Fruit fly (Drosophila melanogaster) whole organism, embryonic: ENCODE measurements around the gene CG10761.

ENCODE experiments used
- Antp ChIP-seq: fragments of 200-800 bp; sonication (Bioruptor generic); optimal IDR thresholded peaks from 3 replicates; lab custom pipeline; 2016; ENCODE audit warnings: missing biosample characterization, missing genetic modification characterization
- CG12769 ChIP-seq: fragments of 200-800 bp; sonication (Bioruptor generic); optimal IDR thresholded peaks from 2 replicates; lab custom pipeline; 2019; ENCODE audit warnings: missing biosample characterization, mild to moderate bottlenecking, missing genetic modification characterization, moderate library complexity
- CG12942 ChIP-seq: fragments of 200-800 bp; sonication (Bioruptor generic); optimal IDR thresholded peaks from 3 replicates; lab custom pipeline; 2016; ENCODE audit warnings: missing biosample characterization, missing genetic modification characterization
- CG13775 ChIP-seq: fragments of 200-800 bp; sonication (Bioruptor generic); optimal IDR thresholded peaks from 3 replicates; lab custom pipeline; 2017; ENCODE audit warnings: missing biosample characterization, mild to moderate bottlenecking, missing genetic modification characterization
- CG1529 ChIP-seq: fragments of 200-800 bp; sonication (Bioruptor generic); optimal IDR thresholded peaks from 3 replicates; lab custom pipeline; 2018; ENCODE audit warnings: missing biosample characterization, missing genetic modification characterization
- CG17361 ChIP-seq: fragments of 200-800 bp; sonication (Bioruptor generic); IDR thresholded peaks from 3 replicates; pipeline ENCODE4 v1.3.6; 2022; ENCODE audit warnings: missing biosample characterization, missing genetic modification characterization
- CG2120 ChIP-seq: fragments of 200-800 bp; sonication (Bioruptor generic); optimal IDR thresholded peaks from 3 replicates; lab custom pipeline; 2016; ENCODE audit warnings: missing biosample characterization, missing genetic modification characterization
- CG2678 ChIP-seq: fragments of 200-800 bp; sonication (Bioruptor generic); optimal IDR thresholded peaks from 3 replicates; lab custom pipeline; 2019; ENCODE audit warnings: missing biosample characterization, mild to moderate bottlenecking, missing genetic modification characterization, moderate library complexity
- CG30403 ChIP-seq: fragments of 200-800 bp; sonication (Bioruptor generic); optimal IDR thresholded peaks from 3 replicates; lab custom pipeline; 2016; ENCODE audit warnings: missing biosample characterization, missing genetic modification characterization
- CG32532 ChIP-seq: fragments of 200-800 bp; sonication (Bioruptor generic); IDR thresholded peaks from 2 replicates; pipeline ENCODE4 v1.3.6; 2022; ENCODE audit warnings: missing biosample characterization, missing genetic modification characterization
- CG4328 ChIP-seq: fragments of 200-800 bp; sonication (Bioruptor generic); optimal IDR thresholded peaks from 3 replicates; lab custom pipeline; 2017; ENCODE audit warnings: missing biosample characterization, missing genetic modification reagents, missing genetic modification characterization
- CG4360 ChIP-seq: fragments of 200-800 bp; sonication (Bioruptor generic); IDR thresholded peaks from 2 replicates; pipeline ENCODE4 v1.3.6; 2022; ENCODE audit warnings: missing biosample characterization, missing genetic modification characterization
- CG4617 ChIP-seq: fragments of 200-800 bp; sonication (Bioruptor generic); optimal IDR thresholded peaks from 3 replicates; lab custom pipeline; 2016; ENCODE audit warnings: missing biosample characterization, missing genetic modification characterization, borderline replicate concordance
- CG5953 ChIP-seq: fragments of 200-800 bp; sonication (Bioruptor generic); IDR thresholded peaks from 2 replicates; pipeline ENCODE4 v1.3.6; 2022; ENCODE audit warnings: missing biosample characterization, missing genetic modification characterization
- CG6683 ChIP-seq: fragments of 200-800 bp; sonication (Bioruptor generic); optimal IDR thresholded peaks from 2 replicates; lab custom pipeline; 2017; ENCODE audit warnings: missing biosample characterization, mild to moderate bottlenecking, missing genetic modification characterization, missing genetic modification reagents
- CG7556 ChIP-seq: fragments of 200-800 bp; sonication (Bioruptor generic); optimal IDR thresholded peaks from 2 replicates; lab custom pipeline; 2017; ENCODE audit warnings: missing biosample characterization, mild to moderate bottlenecking, missing genetic modification characterization
- CG8290 ChIP-seq, 3 experiments: fragments of 200-800 bp; sonication (Bioruptor generic); optimal IDR thresholded peaks; 2 replicates each; lab custom pipeline; 2016 to 2019; ENCODE audit warnings: missing biosample characterization in 3 of 3, missing genetic modification characterization in 3 of 3, mild to moderate bottlenecking in 2 of 3, moderate library complexity in 1 of 3
- CG8924 ChIP-seq: fragments of 200-800 bp; optimal IDR thresholded peaks from 3 replicates; lab custom pipeline; 2019; ENCODE audit warnings: missing biosample characterization, mild to moderate bottlenecking, missing genetic modification characterization, moderate library complexity
- CG9727 ChIP-seq: fragments of 200-800 bp; sonication (Bioruptor generic); optimal IDR thresholded peaks from 3 replicates; lab custom pipeline; 2017; ENCODE audit warnings: missing biosample characterization, mild to moderate bottlenecking, missing genetic modification characterization
- CG9797 ChIP-seq: fragments of 200-800 bp; sonication (Bioruptor generic); optimal IDR thresholded peaks from 3 replicates; lab custom pipeline; 2018; ENCODE audit warnings: missing biosample characterization, mild to moderate bottlenecking, missing genetic modification characterization
- Dref ChIP-seq: fragments of 200-800 bp; sonication (Bioruptor generic); IDR thresholded peaks from 2 replicates; pipeline ENCODE4 v1.3.6; 2022; ENCODE audit warnings: missing biosample characterization, missing genetic modification characterization
- Drgx ChIP-seq: fragments of 200-800 bp; sonication (Bioruptor generic); IDR thresholded peaks from 2 replicates; pipeline ENCODE4 v1.3.6; 2022; ENCODE audit warnings: missing biosample characterization, missing genetic modification characterization
- H15 ChIP-seq: fragments of 200-800 bp; sonication (Bioruptor generic); IDR thresholded peaks from 3 replicates; pipeline ENCODE4 v1.3.6; 2022; ENCODE audit warnings: missing biosample characterization, missing genetic modification characterization
- Mad ChIP-seq: fragments of 200-800 bp; sonication (Bioruptor generic); optimal IDR thresholded peaks from 2 replicates; lab custom pipeline; 2016; ENCODE audit warnings: missing biosample characterization, missing genetic modification characterization
- Nf-YC ChIP-seq: fragments of 200-800 bp; optimal IDR thresholded peaks from 3 replicates; lab custom pipeline; 2019; ENCODE audit warnings: missing biosample characterization, mild to moderate bottlenecking, missing genetic modification characterization, moderate library complexity
- Opbp ChIP-seq: fragments of 200-800 bp; sonication (Bioruptor generic); IDR thresholded peaks from 3 replicates; pipeline ENCODE4 v1.3.6; 2022; ENCODE audit warnings: missing biosample characterization, missing genetic modification characterization; ENCODE audit not compliant: partially characterized antibody
- Trl ChIP-seq, 3 experiments: fragments of >200 bp in 2 of 3; fragments of 200-800 bp in 1 of 3; sonication (Bioruptor generic) in 1 of 3; optimal IDR thresholded peaks; 2 replicates in 1 of 3; 3 replicates in 2 of 3; lab custom pipeline; 2016 to 2017; ENCODE audit warnings: missing biosample characterization in 1 of 3, missing genetic modification characterization in 1 of 3
- bcd ChIP-seq: fragments of 200-800 bp; sonication (Bioruptor generic); optimal IDR thresholded peaks from 2 replicates; lab custom pipeline; 2017; ENCODE audit warnings: missing biosample characterization, mild to moderate bottlenecking, missing genetic modification characterization
- cad ChIP-seq: fragments of >200 bp; optimal IDR thresholded peaks from 2 replicates; lab custom pipeline; 2017; ENCODE audit warnings: missing biosample characterization, missing genetic modification characterization
- cg ChIP-seq: fragments of 200-800 bp; sonication (Bioruptor generic); optimal IDR thresholded peaks from 3 replicates; lab custom pipeline; 2019; ENCODE audit warnings: missing biosample characterization, mild to moderate bottlenecking, missing genetic modification characterization, moderate library complexity
- corto ChIP-seq: fragments of 200-800 bp; sonication (Bioruptor generic); optimal IDR thresholded peaks from 2 replicates; lab custom pipeline; 2016; ENCODE audit warnings: missing biosample characterization, mild to moderate bottlenecking, missing genetic modification characterization, moderate library complexity
- crc ChIP-seq: fragments of 200-800 bp; sonication (Bioruptor generic); optimal IDR thresholded peaks from 2 replicates; lab custom pipeline; 2016; ENCODE audit warnings: missing biosample characterization, missing genetic modification characterization
- emc ChIP-seq: fragments of 200-800 bp; sonication (Bioruptor generic); optimal IDR thresholded peaks from 2 replicates; lab custom pipeline; 2016; ENCODE audit warnings: missing biosample characterization, missing genetic modification characterization
- her ChIP-seq: fragments of 200-800 bp; sonication (Bioruptor generic); optimal IDR thresholded peaks from 2 replicates; lab custom pipeline; 2016; ENCODE audit warnings: missing biosample characterization, missing genetic modification characterization
- lbe ChIP-seq: fragments of 200-800 bp; sonication (Bioruptor generic); optimal IDR thresholded peaks from 2 replicates; lab custom pipeline; 2016; ENCODE audit warnings: missing biosample characterization, mild to moderate bottlenecking, missing genetic modification characterization
- lilli ChIP-seq: fragments of 200-800 bp; sonication (Bioruptor generic); optimal IDR thresholded peaks from 3 replicates; lab custom pipeline; 2016; ENCODE audit warnings: missing biosample characterization, missing genetic modification characterization
- nerfin-1 ChIP-seq: fragments of 200-800 bp; sonication (Bioruptor generic); optimal IDR thresholded peaks from 3 replicates; lab custom pipeline; 2019; ENCODE audit warnings: missing biosample characterization, mild to moderate bottlenecking, missing genetic modification characterization, moderate library complexity
- peb ChIP-seq: fragments of 200-800 bp; sonication (Bioruptor generic); IDR thresholded peaks from 2 replicates; pipeline ENCODE4 v1.3.6; 2022; ENCODE audit warnings: missing biosample characterization, missing genetic modification characterization
- pfk ChIP-seq: fragments of 200-800 bp; sonication (Bioruptor generic); optimal IDR thresholded peaks from 2 replicates; lab custom pipeline; 2018; ENCODE audit warnings: missing biosample characterization, mild to moderate bottlenecking, missing genetic modification characterization, moderate library complexity
- pzg ChIP-seq: fragments of 200-800 bp; sonication (Bioruptor generic); optimal IDR thresholded peaks from 3 replicates; lab custom pipeline; 2018; ENCODE audit warnings: missing biosample characterization, mild to moderate bottlenecking, missing genetic modification characterization, moderate library complexity
- ranshi ChIP-seq: fragments of 200-800 bp; sonication (Bioruptor generic); IDR thresholded peaks from 2 replicates; pipeline ENCODE4 v1.3.6; 2022; ENCODE audit warnings: missing biosample characterization, missing genetic modification characterization
- row ChIP-seq: fragments of 200-800 bp; sonication (Bioruptor generic); IDR thresholded peaks from 3 replicates; pipeline ENCODE4 v1.3.6; 2022; ENCODE audit warnings: missing biosample characterization, missing genetic modification characterization
- schlank ChIP-seq: fragments of 200-800 bp; sonication (Bioruptor generic); optimal IDR thresholded peaks from 2 replicates; lab custom pipeline; 2018; ENCODE audit warnings: missing biosample characterization, mild to moderate bottlenecking, missing genetic modification characterization
- scrt ChIP-seq: fragments of 200-800 bp; sonication (Bioruptor generic); optimal IDR thresholded peaks from 2 replicates; lab custom pipeline; 2018; ENCODE audit warnings: missing biosample characterization, mild to moderate bottlenecking, missing genetic modification characterization, moderate library complexity
- sd ChIP-seq: fragments of 200-800 bp; sonication (Bioruptor generic); optimal IDR thresholded peaks from 3 replicates; lab custom pipeline; 2018; ENCODE audit warnings: missing biosample characterization, mild to moderate bottlenecking, missing genetic modification characterization, moderate library complexity
- sqz ChIP-seq: fragments of 200-800 bp; sonication (Bioruptor generic); optimal IDR thresholded peaks from 3 replicates; lab custom pipeline; 2018; ENCODE audit warnings: missing biosample characterization, mild to moderate bottlenecking, missing genetic modification characterization
- tx ChIP-seq: fragments of 200-800 bp; sonication (Bioruptor generic); optimal IDR thresholded peaks from 2 replicates; lab custom pipeline; 2016; ENCODE audit warnings: missing biosample characterization, missing genetic modification characterization
- vvl ChIP-seq: fragments of 200-800 bp; sonication (Bioruptor generic); IDR thresholded peaks from 2 replicates; pipeline ENCODE4 v1.3.6; 2022; ENCODE audit warnings: missing biosample characterization, missing genetic modification characterization
- yki ChIP-seq: fragments of >200 bp; optimal IDR thresholded peaks from 3 replicates; lab custom pipeline; 2018

Gene CG10761

DNA sequence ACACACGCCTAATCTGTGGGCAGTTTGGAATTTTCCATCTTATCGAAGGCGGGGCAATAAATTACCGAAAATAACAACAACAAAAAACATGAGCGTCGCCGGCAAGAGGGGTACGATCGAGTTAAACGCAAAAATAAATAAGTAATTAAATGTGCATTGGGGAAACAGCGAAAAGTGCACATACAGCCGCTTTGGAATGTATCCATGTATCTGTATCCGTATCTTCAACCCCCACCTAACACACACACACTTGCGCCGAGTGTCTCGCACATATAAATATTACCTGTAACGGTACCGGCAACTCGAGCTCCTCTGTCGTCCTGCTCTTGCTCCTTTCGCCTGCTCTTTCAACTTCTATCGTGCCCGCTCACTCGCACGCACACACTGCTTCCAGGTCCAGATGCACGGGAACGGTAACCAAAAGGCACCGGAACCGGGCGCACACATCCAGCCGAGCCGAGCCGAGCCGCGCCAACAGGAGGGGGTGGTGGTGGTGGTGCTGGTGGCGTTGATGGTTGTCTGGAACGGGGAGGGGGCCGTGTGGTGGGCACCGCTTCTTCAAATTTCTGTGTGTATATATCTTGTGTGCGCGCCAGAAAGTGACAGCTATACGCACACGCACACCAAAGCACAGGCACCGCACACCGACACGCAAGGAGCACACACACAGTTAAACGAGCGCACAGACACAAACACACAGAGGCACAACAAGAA is 21.1 kb downstream of the CG10761 start (continued):
- peak; percentile 25 for TF ChIP-seq CG32532
- peak; percentile 72 for TF ChIP-seq nerfin-1 (tag; lab: Kevin White, UChicago)
- TF ChIP-seq CG1529 (GFP tag; lab: Kevin White, UChicago), result no peak
- peak; percentile 30 for TF ChIP-seq Nf-YC (tag; lab: Kevin White, UChicago)
- TF ChIP-seq CG4617, result no peak
- no peak for TF ChIP-seq emc (GFP tag; lab: Kevin White, UChicago)
- peak; percentile 28 for TF ChIP-seq Antp
- TF ChIP-seq ranshi, result peak; percentile 14; the same call in 1 of the 2 replicates
- TF ChIP-seq lbe (GFP tag; lab: Kevin White, UChicago), result no peak
- peak; percentile 28 for TF ChIP-seq CG7556 (GFP tag; lab: Kevin White, UChicago)
- TF ChIP-seq CG2678 (tag; lab: Kevin White, UChicago), result peak; percentile 39
- no peak for TF ChIP-seq CG12942 (GFP tag; lab: Kevin White, UChicago)
- TF ChIP-seq cg (GFP tag; lab: Kevin White, UChicago), result peak; percentile 99
- peak; percentile 13 for TF ChIP-seq pfk (GFP tag; lab: Kevin White, UChicago)
- TF ChIP-seq CG9797 (GFP tag; lab: Kevin White, UChicago), result no peak
- TF ChIP-seq corto (GFP tag; lab: Kevin White, UChicago), result no peak
- TF ChIP-seq CG2120 (GFP tag; lab: Kevin White, UChicago), result peak; percentile 90
- TF ChIP-seq crc, result peak; percentile 11
- TF ChIP-seq sqz (GFP tag; lab: Kevin White, UChicago), result no peak
- TF ChIP-seq CG17361 (GFP tag; lab: Robert Waterston, UW), result peak; percentile 31; the same call in 1 of the 3 replicates
- TF ChIP-seq Mad (GFP tag; lab: Kevin White, UChicago), result peak; percentile 19
- TF ChIP-seq CG8924, result peak; percentile 4
- peak; percentile 18; the same call in 1 of the 2 replicates for TF ChIP-seq vvl (GFP tag; lab: Robert Waterston, UW)
- TF ChIP-seq CG13775 (GFP tag; lab: Kevin White, UChicago), result peak; percentile 27
- TF ChIP-seq CG12769 (tag; lab: Kevin White, UChicago), result peak; percentile 96
- no peak for TF ChIP-seq H15 (GFP tag; lab: Robert Waterston, UW)
- TF ChIP-seq Opbp (GFP tag; lab: Robert Waterston, UW), result 0 out of 3 replicates have a peak, but pooled peaks have one; percentile 39
- no peak for TF ChIP-seq Trl (optimal IDR thresholded peaks at IDR 0.05; lab: Kevin White, UChicago)
- peak; percentile 4 for TF ChIP-seq Trl (GFP tag; optimal IDR thresholded peaks at IDR 0.05; lab: Kevin White, UChicago)
- TF ChIP-seq yki (lab: Kevin White, UChicago), result no peak
- TF ChIP-seq CG5953 (GFP tag; lab: Robert Waterston, UW), result no peak
- no peak for TF ChIP-seq peb (GFP tag; lab: Robert Waterston, UW)
- peak; percentile 10; the same call in 1 of the 2 replicates for TF ChIP-seq Dref (GFP tag; lab: Robert Waterston, UW)
- TF ChIP-seq CG8290 (GFP tag; optimal IDR thresholded peaks at IDR 0.05; lab: Kevin White, UChicago), result no peak
- TF ChIP-seq CG8290 (tag; optimal IDR thresholded peaks at IDR 0.05; lab: Kevin White, UChicago), result peak in 1 of 2 experiments; percentile 33
- peak; percentile 42 for TF ChIP-seq CG9727 (GFP tag; lab: Kevin White, UChicago)
- peak; percentile 31 for TF ChIP-seq bcd
- peak; percentile 87 for TF ChIP-seq sd (tag; lab: Kevin White, UChicago)
- TF ChIP-seq CG30403, result peak; percentile 9
- peak; percentile 67 for TF ChIP-seq lilli (GFP tag; lab: Kevin White, UChicago)
- no peak for TF ChIP-seq cad (GFP tag; lab: Kevin White, UChicago)
- peak; percentile 3 for TF ChIP-seq CG4328 (GFP tag; lab: Kevin White, UChicago)
- peak; percentile 0 for TF ChIP-seq CG6683 (GFP tag; lab: Kevin White, UChicago)
- no peak for TF ChIP-seq pzg (GFP tag; lab: Kevin White, UChicago)
- TF ChIP-seq tx, result no peak
- peak; percentile 29 for TF ChIP-seq her (GFP tag; lab: Kevin White, UChicago)
- 0 out of 3 replicates have a peak, but pooled peaks have one; percentile 24 for TF ChIP-seq row (GFP tag; lab: Robert Waterston, UW)
- peak; percentile 42; the same call in 1 of the 2 replicates for TF ChIP-seq Drgx
- TF ChIP-seq schlank (tag; lab: Kevin White, UChicago), result no peak
- TF ChIP-seq CG4360 (GFP tag; lab: Robert Waterston, UW), result peak; percentile 53; the same call in 1 of the 2 replicates
- TF ChIP-seq scrt (GFP tag; lab: Kevin White, UChicago), result peak; percentile 40
